Fruit fly (Drosophila melanogaster): ENCODE measurements around the gene CG13041.

The CG13041 gene

dm6 chr3L:16354197-16354596, 34.9 kb upstream of the CG13041 start, which contains the start of gene Pdh:
Gene Pdh (minus strand): TSS chr3L:16354297.
- TF ChIP-seq insv (optimal IDR thresholded peaks at IDR 0.05) = no peak
- TF ChIP-seq psq (optimal IDR thresholded peaks at IDR 0.05) = no peak
- no peak for TF ChIP-seq Sin3A (optimal IDR thresholded peaks at IDR 0.05)
- TF ChIP-seq ttk (optimal IDR thresholded peaks at IDR 0.05) = no peak
- no peak for TF ChIP-seq h (optimal IDR thresholded peaks at IDR 0.05)
- no peak for TF ChIP-seq Myc (optimal IDR thresholded peaks at IDR 0.05)

- TF ChIP-seq h (optimal IDR thresholded peaks at IDR 0.05) (no peak), insv (optimal IDR thresholded peaks at IDR 0.05) (no peak), psq (optimal IDR thresholded peaks at IDR 0.05) (no peak), Sin3A (optimal IDR thresholded peaks at IDR 0.05) (no peak), Myc (optimal IDR thresholded peaks at IDR 0.05) (no peak), ttk (optimal IDR thresholded peaks at IDR 0.05) (no peak)
Measured at dm6 chr3L:16351770-16352429, 32.6 kb upstream of the CG13041 start, which contains the start of the genes Golgin104 and Tcs3. Gene Golgin104 (minus strand): TSS chr3L:16351951. Gene Tcs3 (plus strand): TSS chr3L:16351991.

- no peak for TF ChIP-seq Myc (optimal IDR thresholded peaks at IDR 0.05)
- no peak for TF ChIP-seq h (optimal IDR thresholded peaks at IDR 0.05)
- no peak for TF ChIP-seq Sin3A (optimal IDR thresholded peaks at IDR 0.05)
- no peak for TF ChIP-seq insv (optimal IDR thresholded peaks at IDR 0.05)
- no peak for TF ChIP-seq psq (optimal IDR thresholded peaks at IDR 0.05)
- no peak for TF ChIP-seq ttk (optimal IDR thresholded peaks at IDR 0.05)
Measured at dm6 chr3L:16349686-16350085, 30.4 kb upstream of the CG13041 start.

- TF ChIP-seq h (optimal IDR thresholded peaks at IDR 0.05) = no peak
- no peak for TF ChIP-seq Myc (optimal IDR thresholded peaks at IDR 0.05)
- no peak for TF ChIP-seq Sin3A (optimal IDR thresholded peaks at IDR 0.05)
- no peak for TF ChIP-seq insv (optimal IDR thresholded peaks at IDR 0.05)
- no peak for TF ChIP-seq ttk (optimal IDR thresholded peaks at IDR 0.05)
- no peak for TF ChIP-seq psq (optimal IDR thresholded peaks at IDR 0.05)
Measured at dm6 chr3L:16347914-16348313, 28.6 kb upstream of the CG13041 start, which contains the start of gene mRpS34. Gene mRpS34 (plus strand): TSS chr3L:16348074.

dm6 chr3L:16346023-16346422, 26.7 kb upstream of the CG13041 start, which contains the start of gene CG33257:
Gene CG33257 (plus strand): TSS chr3L:16346323.
- no peak for TF ChIP-seq Sin3A (optimal IDR thresholded peaks at IDR 0.05)
- TF ChIP-seq h (optimal IDR thresholded peaks at IDR 0.05) = no peak
- TF ChIP-seq Myc (optimal IDR thresholded peaks at IDR 0.05) = no peak
- no peak for TF ChIP-seq psq (optimal IDR thresholded peaks at IDR 0.05)
- TF ChIP-seq insv (optimal IDR thresholded peaks at IDR 0.05) = no peak
- TF ChIP-seq ttk (optimal IDR thresholded peaks at IDR 0.05) = no peak

dm6 chr3L:16339873-16340272, 20.5 kb upstream of the CG13041 start:
- no peak for TF ChIP-seq h (optimal IDR thresholded peaks at IDR 0.05)
- TF ChIP-seq Myc (optimal IDR thresholded peaks at IDR 0.05) = no peak
- no peak for TF ChIP-seq Sin3A (optimal IDR thresholded peaks at IDR 0.05)
- no peak for TF ChIP-seq psq (optimal IDR thresholded peaks at IDR 0.05)
- TF ChIP-seq ttk (optimal IDR thresholded peaks at IDR 0.05) = no peak
- TF ChIP-seq insv (optimal IDR thresholded peaks at IDR 0.05) = no peak

- TF ChIP-seq h (optimal IDR thresholded peaks at IDR 0.05) (no peak), psq (optimal IDR thresholded peaks at IDR 0.05) (no peak), Sin3A (optimal IDR thresholded peaks at IDR 0.05) (no peak), insv (optimal IDR thresholded peaks at IDR 0.05) (no peak), Myc (optimal IDR thresholded peaks at IDR 0.05) (no peak), ttk (optimal IDR thresholded peaks at IDR 0.05) (no peak)
Measured at dm6 chr3L:16339463-16339862, 20.1 kb upstream of the CG13041 start.

- TF ChIP-seq Sin3A (optimal IDR thresholded peaks at IDR 0.05) (no peak), Myc (optimal IDR thresholded peaks at IDR 0.05) (no peak), psq (optimal IDR thresholded peaks at IDR 0.05) (no peak), h (optimal IDR thresholded peaks at IDR 0.05) (no peak), insv (optimal IDR thresholded peaks at IDR 0.05) (no peak), ttk (optimal IDR thresholded peaks at IDR 0.05) (no peak)
Measured at dm6 chr3L:16338703-16339102, 19.4 kb upstream of the CG13041 start, which contains the start of gene CG4998. Gene CG4998 (plus strand): TSS chr3L:16339003.

dm6 chr3L:16337739-16338138, 18.4 kb upstream of the CG13041 start:
- no peak for TF ChIP-seq psq (optimal IDR thresholded peaks at IDR 0.05)
- TF ChIP-seq ttk (optimal IDR thresholded peaks at IDR 0.05) = no peak
- TF ChIP-seq Myc (optimal IDR thresholded peaks at IDR 0.05) = no peak
- no peak for TF ChIP-seq Sin3A (optimal IDR thresholded peaks at IDR 0.05)
- TF ChIP-seq h (optimal IDR thresholded peaks at IDR 0.05) = no peak
- TF ChIP-seq insv (optimal IDR thresholded peaks at IDR 0.05) = no peak

dm6 chr3L:16334876-16335275, 15.6 kb upstream of the CG13041 start:
- TF ChIP-seq Myc (optimal IDR thresholded peaks at IDR 0.05) (no peak), psq (optimal IDR thresholded peaks at IDR 0.05) (no peak), h (optimal IDR thresholded peaks at IDR 0.05) (no peak), Sin3A (optimal IDR thresholded peaks at IDR 0.05) (no peak), insv (optimal IDR thresholded peaks at IDR 0.05) (no peak), ttk (optimal IDR thresholded peaks at IDR 0.05) (no peak)

dm6 chr3L:16333013-16333412, 13.7 kb upstream of the CG13041 start, which contains the start of gene CG13056:
Gene CG13056 (plus strand): TSS chr3L:16333313.
- TF ChIP-seq ttk (optimal IDR thresholded peaks at IDR 0.05) (no peak), Myc (optimal IDR thresholded peaks at IDR 0.05) (no peak), insv (optimal IDR thresholded peaks at IDR 0.05) (no peak), psq (optimal IDR thresholded peaks at IDR 0.05) (no peak), Sin3A (optimal IDR thresholded peaks at IDR 0.05) (no peak), h (optimal IDR thresholded peaks at IDR 0.05) (no peak)

- TF ChIP-seq psq (optimal IDR thresholded peaks at IDR 0.05) (no peak), insv (optimal IDR thresholded peaks at IDR 0.05) (no peak), ttk (optimal IDR thresholded peaks at IDR 0.05) (no peak), Myc (optimal IDR thresholded peaks at IDR 0.05) (no peak), Sin3A (optimal IDR thresholded peaks at IDR 0.05) (no peak), h (optimal IDR thresholded peaks at IDR 0.05) (no peak)
Measured at dm6 chr3L:16331633-16332032, 12.3 kb upstream of the CG13041 start, which contains the start of gene retinin. Gene retinin (plus strand): TSS chr3L:16331933.

Data from Kc167 (cell line).